Worm (Caenorhabditis elegans): ENCODE measurements around the gene K10H10.6.

- TF ChIP-seq him-1 (tag; optimal IDR thresholded peaks at IDR 0.05) = no peak
- no peak for TF ChIP-seq W03F9.2 (tag; optimal IDR thresholded peaks at IDR 0.05)
- no peak for TF ChIP-seq dao-5 (tag; optimal IDR thresholded peaks at IDR 0.05)
Measured at ce11 chrII:14479583-14480245, 23.4 kb upstream of the K10H10.6 start, which contains the start of gene C13B4.1.
